Worm (Caenorhabditis elegans) whole organism, young adult: ENCODE measurements around the gene mes-6.
A peak's percentile ranks its signal among the peaks of the same experiment; 100 is the strongest.

Source experiments
- B0035.1 ChIP-seq: sonication (generic microtip); optimal IDR thresholded peaks from 2 replicates; lab custom pipeline; 2016; ENCODE audit warnings: missing genetic modification characterization, mild to moderate bottlenecking, missing compliant biosample characterization, missing genotype, missing genetic modification reagents
- C06A6.2 ChIP-seq: fragments of 200-800 bp; sonication (Bioruptor generic); conservative IDR thresholded peaks from 2 replicates; pipeline ENCODE4 v1.3.6; 2022; ENCODE audit warnings: missing genetic modification characterization, missing compliant biosample characterization
- C17E4.6 ChIP-seq: fragments of 200-800 bp; sonication (Bioruptor generic); IDR thresholded peaks from 2 replicates; pipeline ENCODE4 v1.3.6; 2022; ENCODE audit warnings: missing genetic modification reagents, missing genetic modification characterization, missing compliant biosample characterization
- F10E7.11 ChIP-seq: sonication (generic microtip); optimal IDR thresholded peaks from 2 replicates; lab custom pipeline; 2017; ENCODE audit warnings: mild to moderate bottlenecking, missing genetic modification characterization, moderate library complexity, missing compliant biosample characterization
- F23B12.7 ChIP-seq: sonication (generic microtip); optimal IDR thresholded peaks from 2 replicates; lab custom pipeline; 2017; ENCODE audit warnings: missing genetic modification characterization, mild to moderate bottlenecking, missing compliant biosample characterization, antibody characterized with exemption, moderate library complexity; ENCODE audit not compliant: insufficient read depth
- F33H1.4 ChIP-seq: fragments of 200-800 bp; sonication (Bioruptor generic); IDR thresholded peaks from 2 replicates; pipeline ENCODE4 v1.3.6; 2022; ENCODE audit warnings: missing genetic modification reagents, missing genetic modification characterization, missing compliant biosample characterization
- F57C9.4 ChIP-seq: sonication (generic microtip); optimal IDR thresholded peaks from 2 replicates; lab custom pipeline; 2017; ENCODE audit warnings: mild to moderate bottlenecking, missing genetic modification characterization, missing compliant biosample characterization
- T07F8.4 ChIP-seq: sonication (generic microtip); optimal IDR thresholded peaks from 2 replicates; lab custom pipeline; 2016; ENCODE audit warnings: mild to moderate bottlenecking, missing genetic modification characterization, moderate library complexity, missing compliant biosample characterization
- Y53G8AR.9 ChIP-seq: fragments of 200-800 bp; sonication (Bioruptor generic); conservative IDR thresholded peaks from 2 replicates; pipeline ENCODE4 v1.3.6; 2022; ENCODE audit warnings: missing genetic modification reagents, missing genetic modification characterization, missing compliant biosample characterization
- Y79H2A.3 ChIP-seq: fragments of 200-800 bp; sonication (Bioruptor generic); conservative IDR thresholded peaks from 2 replicates; pipeline ENCODE4 v1.3.6; 2022; ENCODE audit warnings: missing genetic modification reagents, missing genetic modification characterization, missing compliant biosample characterization
- akir-1 ChIP-seq: fragments of 200-800 bp; sonication (Bioruptor generic); optimal IDR thresholded peaks from 2 replicates; lab custom pipeline; 2018; ENCODE audit warnings: mild to moderate bottlenecking, missing genetic modification characterization, moderate library complexity, missing compliant biosample characterization
- aptf-2 ChIP-seq: fragments of 200-800 bp; sonication (Bioruptor generic); conservative IDR thresholded peaks from 2 replicates; pipeline ENCODE4 v1.3.6; 2022; ENCODE audit warnings: missing genetic modification reagents, missing genetic modification characterization, missing compliant biosample characterization
- athp-1 ChIP-seq: sonication (generic microtip); optimal IDR thresholded peaks from 2 replicates; lab custom pipeline; 2017; ENCODE audit warnings: mild to moderate bottlenecking, missing genetic modification characterization, missing compliant biosample characterization
- attf-3 ChIP-seq: fragments of 200-800 bp; sonication (Bioruptor generic); conservative IDR thresholded peaks from 2 replicates; pipeline ENCODE4 v1.3.6; 2022; ENCODE audit warnings: missing genetic modification reagents, missing genetic modification characterization, missing compliant biosample characterization
- bed-2 ChIP-seq: fragments of 200-800 bp; sonication (Bioruptor generic); IDR thresholded peaks from 2 replicates; pipeline ENCODE4 v1.3.6; 2022; ENCODE audit warnings: missing genetic modification reagents, missing genetic modification characterization, missing compliant biosample characterization
- ceh-79 ChIP-seq: sonication (generic microtip); optimal IDR thresholded peaks from 2 replicates; lab custom pipeline; 2017; ENCODE audit warnings: mild to moderate bottlenecking, missing genetic modification characterization, missing compliant biosample characterization
- ceh-91 ChIP-seq: fragments of 200-800 bp; sonication (Bioruptor generic); IDR thresholded peaks from 2 replicates; pipeline ENCODE4 v1.3.6; 2022; ENCODE audit warnings: missing genetic modification reagents, missing genetic modification characterization, missing compliant biosample characterization
- die-1 ChIP-seq: sonication (generic microtip); optimal IDR thresholded peaks from 2 replicates; lab custom pipeline; 2016; ENCODE audit warnings: missing genotype, mild to moderate bottlenecking, missing genetic modification characterization, missing compliant biosample characterization
- dox-1 ChIP-seq: fragments of 200-800 bp; sonication (Bioruptor generic); IDR thresholded peaks from 2 replicates; pipeline ENCODE4 v1.3.6; 2022; ENCODE audit warnings: missing genetic modification reagents, missing genetic modification characterization, missing compliant biosample characterization
- dpff-1 ChIP-seq: sonication (generic microtip); optimal IDR thresholded peaks from 2 replicates; lab custom pipeline; 2017; ENCODE audit warnings: mild to moderate bottlenecking, missing genetic modification characterization, missing compliant biosample characterization
- dpl-1 ChIP-seq: fragments of 150-350 bp; optimal IDR thresholded peaks from 2 replicates; lab custom pipeline; 2014; ENCODE audit warnings: missing biosample characterization, missing genetic modification reagents, missing genetic modification characterization
- efl-1 ChIP-seq: fragments of 150-350 bp; optimal IDR thresholded peaks from 2 replicates; lab custom pipeline; 2014; ENCODE audit warnings: missing biosample characterization, missing genetic modification reagents, missing genetic modification characterization
- ekl-4 ChIP-seq: fragments of 200-800 bp; sonication (Bioruptor generic); IDR thresholded peaks from 2 replicates; pipeline ENCODE4 v1.3.6; 2022; ENCODE audit warnings: missing genetic modification reagents, missing genetic modification characterization, missing compliant biosample characterization
- ets-4 ChIP-seq: fragments of 200-800 bp; sonication (Bioruptor generic); optimal IDR thresholded peaks from 2 replicates; lab custom pipeline; 2018; ENCODE audit warnings: mild to moderate bottlenecking, missing genetic modification characterization, missing compliant biosample characterization
- fkh-3 ChIP-seq: sonication (generic microtip); optimal IDR thresholded peaks from 2 replicates; lab custom pipeline; 2016; ENCODE audit warnings: mild to moderate bottlenecking, missing genetic modification characterization, missing compliant biosample characterization
- him-1 ChIP-seq: sonication (generic microtip); optimal IDR thresholded peaks from 2 replicates; lab custom pipeline; 2016; ENCODE audit warnings: missing genotype, missing genetic modification reagents, missing genetic modification characterization, missing compliant biosample characterization
- hlh-12 ChIP-seq: sonication (generic microtip); optimal IDR thresholded peaks from 2 replicates; lab custom pipeline; 2016; ENCODE audit warnings: missing genetic modification characterization, missing compliant biosample characterization
- hmg-1.2 ChIP-seq: fragments of 200-800 bp; sonication (Bioruptor generic); IDR thresholded peaks from 2 replicates; pipeline ENCODE4 v1.3.6; 2022; ENCODE audit warnings: missing genetic modification reagents, missing genetic modification characterization, missing compliant biosample characterization
- hrde-1 ChIP-seq: sonication (generic microtip); optimal IDR thresholded peaks from 2 replicates; lab custom pipeline; 2016; ENCODE audit warnings: missing genetic modification characterization, mild to moderate bottlenecking, missing compliant biosample characterization, moderate library complexity, missing genotype, missing genetic modification reagents, borderline replicate concordance
- let-526 ChIP-seq: fragments of 200-800 bp; sonication (Bioruptor generic); IDR thresholded peaks from 2 replicates; pipeline ENCODE4 v1.3.6; 2022; ENCODE audit warnings: missing genetic modification reagents, missing genetic modification characterization, missing compliant biosample characterization
- lin-35 ChIP-seq, 3 experiments: fragments of 150-350 bp in 2 of 3; sonication (generic microtip) in 1 of 3; optimal IDR thresholded peaks; 2 replicates each; lab custom pipeline; 2014 to 2018; ENCODE audit warnings: missing biosample characterization in 3 of 3, missing genetic modification characterization in 3 of 3, missing genetic modification reagents in 3 of 3
- lin-54 ChIP-seq: fragments of 200-800 bp; sonication (Bioruptor generic); optimal IDR thresholded peaks from 2 replicates; lab custom pipeline; 2018; ENCODE audit warnings: mild to moderate bottlenecking, missing genetic modification characterization, missing compliant biosample characterization
- lsl-1 ChIP-seq: fragments of 200-800 bp; sonication (Bioruptor generic); optimal IDR thresholded peaks from 2 replicates; lab custom pipeline; 2018; ENCODE audit warnings: mild to moderate bottlenecking, missing genetic modification characterization, moderate library complexity, missing compliant biosample characterization
- madf-10 ChIP-seq: sonication (generic microtip); optimal IDR thresholded peaks from 2 replicates; lab custom pipeline; 2016; ENCODE audit warnings: mild to moderate bottlenecking, missing genetic modification characterization, missing compliant biosample characterization
- madf-3 ChIP-seq: fragments of 200-800 bp; sonication (Bioruptor generic); IDR thresholded peaks from 2 replicates; pipeline ENCODE4 v1.3.6; 2022; ENCODE audit warnings: missing genetic modification reagents, missing genetic modification characterization, missing compliant biosample characterization
- madf-6 ChIP-seq: fragments of 200-800 bp; sonication (Bioruptor generic); IDR thresholded peaks from 2 replicates; pipeline ENCODE4 v1.3.6; 2022; ENCODE audit warnings: missing genetic modification reagents, missing genetic modification characterization, missing compliant biosample characterization
- madf-8 ChIP-seq: fragments of 200-800 bp; sonication (Bioruptor generic); conservative IDR thresholded peaks from 2 replicates; pipeline ENCODE4 v1.3.6; 2022; ENCODE audit warnings: missing genetic modification reagents, missing genetic modification characterization, missing compliant biosample characterization
- mcd-1 ChIP-seq: fragments of 200-800 bp; sonication (Bioruptor generic); IDR thresholded peaks from 2 replicates; pipeline ENCODE4 v1.3.6; 2022; ENCODE audit warnings: missing genetic modification reagents, missing genetic modification characterization, missing compliant biosample characterization
- nhr-27 ChIP-seq: fragments of 200-800 bp; sonication (Bioruptor generic); optimal IDR thresholded peaks from 2 replicates; lab custom pipeline; 2018; ENCODE audit warnings: mild to moderate bottlenecking, missing genetic modification characterization, moderate library complexity, missing compliant biosample characterization
- nhr-90 ChIP-seq: sonication (generic microtip); optimal IDR thresholded peaks from 2 replicates; lab custom pipeline; 2016; ENCODE audit warnings: missing genotype, mild to moderate bottlenecking, missing genetic modification characterization, missing compliant biosample characterization
- repo-1 ChIP-seq: sonication (generic microtip); optimal IDR thresholded peaks from 2 replicates; lab custom pipeline; 2017; ENCODE audit warnings: mild to moderate bottlenecking, missing genetic modification characterization, missing compliant biosample characterization
- rpc-1 ChIP-seq, 2 experiments: fragments of 150-350 bp in 1 of 2; sonication (generic microtip) in 1 of 2; optimal IDR thresholded peaks; 2 replicates each; lab custom pipeline; 2014 to 2018; ENCODE audit warnings: missing biosample characterization in 1 of 2, missing genetic modification characterization in 1 of 2, missing genetic modification reagents in 1 of 2, missing genotype in 1 of 2
- sdz-38 ChIP-seq: sonication (generic microtip); optimal IDR thresholded peaks from 2 replicates; lab custom pipeline; 2016; ENCODE audit warnings: missing genotype, missing genetic modification characterization, missing compliant biosample characterization
- tlf-1 ChIP-seq: fragments of 200-800 bp; sonication (Bioruptor generic); optimal IDR thresholded peaks from 2 replicates; lab custom pipeline; 2018; ENCODE audit warnings: mild to moderate bottlenecking, missing genetic modification characterization, missing compliant biosample characterization
- unc-130 ChIP-seq: sonication (generic microtip); optimal IDR thresholded peaks from 2 replicates; lab custom pipeline; 2016; ENCODE audit warnings: missing genetic modification reagents, missing genetic modification characterization, missing compliant biosample characterization
- zim-3 ChIP-seq: sonication (generic microtip); optimal IDR thresholded peaks from 2 replicates; lab custom pipeline; 2017; ENCODE audit warnings: mild to moderate bottlenecking, missing genetic modification characterization, moderate library complexity, missing compliant biosample characterization
- ztf-22 ChIP-seq: fragments of 200-800 bp; sonication (Bioruptor generic); optimal IDR thresholded peaks from 2 replicates; lab custom pipeline; 2018; ENCODE audit warnings: mild to moderate bottlenecking, missing genetic modification characterization, moderate library complexity, missing compliant biosample characterization
- ztf-26 ChIP-seq: sonication (generic microtip); optimal IDR thresholded peaks from 2 replicates; lab custom pipeline; 2017; ENCODE audit warnings: missing genetic modification characterization, missing compliant biosample characterization

mes-6 gene

ce11 chrIV:8538011-8538658 is 27.1 kb downstream of the mes-6 start (continued):
- no peak for TF ChIP-seq zim-3 (tag; lab: Kevin White, UChicago)
- TF ChIP-seq Y79H2A.3: no peak
- no peak for TF ChIP-seq let-526 (GFP tag; lab: Robert Waterston, UW)
- TF ChIP-seq madf-10 (tag; lab: Kevin White, UChicago): no peak
- TF ChIP-seq tlf-1: peak; percentile 26
- TF ChIP-seq ztf-26 (tag; lab: Kevin White, UChicago): no peak
- no peak for TF ChIP-seq hlh-12
- no peak for TF ChIP-seq F10E7.11 (tag; lab: Kevin White, UChicago)
- TF ChIP-seq C17E4.6 (GFP tag; lab: Robert Waterston, UW): no peak
- no peak for TF ChIP-seq rpc-1 (optimal IDR thresholded peaks at IDR 0.05; lab: Kevin White, UChicago)
- no peak for TF ChIP-seq rpc-1 (tag; optimal IDR thresholded peaks at IDR 0.05; lab: Kevin White, UChicago)
- TF ChIP-seq him-1 (tag; lab: Kevin White, UChicago): no peak
- TF ChIP-seq mcd-1: no peak
- TF ChIP-seq die-1 (tag; lab: Kevin White, UChicago): no peak
- no peak for TF ChIP-seq madf-3 (GFP tag; lab: Robert Waterston, UW)
- TF ChIP-seq T07F8.4 (tag; lab: Kevin White, UChicago): no peak
- no peak for TF ChIP-seq aptf-2 (GFP tag; lab: Robert Waterston, UW)
- TF ChIP-seq B0035.1 (tag; lab: Kevin White, UChicago): no peak
- TF ChIP-seq repo-1 (tag; lab: Kevin White, UChicago): peak; percentile 50
- TF ChIP-seq F23B12.7 (tag; lab: Kevin White, UChicago): no peak
- TF ChIP-seq dpff-1 (tag; lab: Kevin White, UChicago): peak; percentile 37
- no peak for TF ChIP-seq ceh-91
- TF ChIP-seq ets-4 (GFP tag; lab: Kevin White, UChicago): no peak
- TF ChIP-seq Y53G8AR.9: 0 out of 2 replicates have a peak, but pooled peaks have one; percentile 56
- TF ChIP-seq unc-130 (GFP tag; lab: Kevin White, UChicago): no peak
- no peak for TF ChIP-seq akir-1
- no peak for TF ChIP-seq efl-1 (GFP tag; lab: Kevin White, UChicago)
- TF ChIP-seq ekl-4 (GFP tag; lab: Robert Waterston, UW): no peak
- no peak for TF ChIP-seq bed-2 (GFP tag; lab: Robert Waterston, UW)
- 0 out of 2 replicates have a peak, but pooled peaks have one; percentile 19 for TF ChIP-seq C06A6.2 (GFP tag; lab: Robert Waterston, UW)
- no peak for TF ChIP-seq ztf-22 (GFP tag; lab: Kevin White, UChicago)
- TF ChIP-seq sdz-38: no peak
- no peak for TF ChIP-seq F57C9.4 (tag; lab: Kevin White, UChicago)

ce11 chrIV:8538659-8539173 is 27.6 kb downstream of the mes-6 start, which contains the start of gene hyl-1:
TSS of gene hyl-1 (plus strand) at chrIV:8539123.
- TF ChIP-seq dpl-1 (GFP tag; lab: Kevin White, UChicago): no peak
- TF ChIP-seq hrde-1 (tag; lab: Kevin White, UChicago): no peak
- peak; percentile 35; the same call in 1 of the 2 replicates for TF ChIP-seq madf-6 (GFP tag; lab: Robert Waterston, UW)
- TF ChIP-seq nhr-90: no peak
- no peak for TF ChIP-seq ceh-79 (tag; lab: Kevin White, UChicago)
- no peak for TF ChIP-seq attf-3 (GFP tag; lab: Robert Waterston, UW)
- peak; percentile 54 for TF ChIP-seq lin-54 (GFP tag; lab: Kevin White, UChicago)
- no peak for TF ChIP-seq fkh-3 (tag; lab: Kevin White, UChicago)
- no peak for TF ChIP-seq nhr-27 (tag; lab: Kevin White, UChicago)
- TF ChIP-seq F33H1.4 (GFP tag; lab: Robert Waterston, UW): 0 out of 2 replicates have a peak, but pooled peaks have one; percentile 9
- no peak for TF ChIP-seq C17E4.6 (GFP tag; lab: Robert Waterston, UW)
- TF ChIP-seq lsl-1 (GFP tag; lab: Kevin White, UChicago): peak; percentile 71
- no peak for TF ChIP-seq madf-8 (GFP tag; lab: Robert Waterston, UW)
- no peak for TF ChIP-seq F23B12.7 (tag; lab: Kevin White, UChicago)
- TF ChIP-seq lin-35 (GFP tag; optimal IDR thresholded peaks at IDR 0.05; lab: Kevin White, UChicago): peak in 1 of 3 experiments; percentile 15
- TF ChIP-seq dox-1 (GFP tag; lab: Robert Waterston, UW): no peak
- TF ChIP-seq hmg-1.2 (GFP tag; lab: Robert Waterston, UW): 0 out of 2 replicates have a peak, but pooled peaks have one; percentile 6
- no peak for TF ChIP-seq athp-1 (tag; lab: Kevin White, UChicago)
